Fruit fly (Drosophila melanogaster): Measurements from ENCODE around the gene CG12155.

Gene CG12155

dm6 chrX:7736593-7736992 lies 8.0 kb downstream of the CG12155 start, which contains the start of gene Tom40:
Tom40 (plus strand) TSS chrX:7736893.
- TF ChIP-seq CG14711 (tag; optimal IDR thresholded peaks at IDR 0.05) (no peak), pad (GFP tag; optimal IDR thresholded peaks at IDR 0.05) (no peak), cic (GFP tag; optimal IDR thresholded peaks at IDR 0.05) (no peak), ovo (GFP tag; optimal IDR thresholded peaks at IDR 0.05) (no peak), Crg-1 (GFP tag; optimal IDR thresholded peaks at IDR 0.05) (no peak), toe (GFP tag; optimal IDR thresholded peaks at IDR 0.05) (no peak), Mnt (GFP tag; optimal IDR thresholded peaks at IDR 0.05) (no peak), CG33017 (tag; optimal IDR thresholded peaks at IDR 0.05) (no peak), CG12768 (GFP tag; optimal IDR thresholded peaks at IDR 0.05) (no peak), bab1 (GFP tag; optimal IDR thresholded peaks at IDR 0.05) (no peak), CG1620 (GFP tag; optimal IDR thresholded peaks at IDR 0.05) (no peak), Hr96 (GFP tag; optimal IDR thresholded peaks at IDR 0.05) (no peak), Clk (GFP tag; optimal IDR thresholded peaks at IDR 0.05) (no peak), kay (GFP tag; ENCODE audit: borderline replicate concordance) (no peak), CG5204 (GFP tag; optimal IDR thresholded peaks at IDR 0.05) (no peak), cnc (optimal IDR thresholded peaks at IDR 0.05) (no peak), CG7101 (tag; optimal IDR thresholded peaks at IDR 0.05) (no peak), tj (GFP tag; optimal IDR thresholded peaks at IDR 0.05) (no peak), CG7045 (GFP tag; optimal IDR thresholded peaks at IDR 0.05) (no peak)

- TF ChIP-seq Mnt (GFP tag; optimal IDR thresholded peaks at IDR 0.05) (peak; percentile 54), pad (GFP tag; optimal IDR thresholded peaks at IDR 0.05) (no peak), CG33017 (tag; optimal IDR thresholded peaks at IDR 0.05) (no peak), Hr96 (GFP tag; optimal IDR thresholded peaks at IDR 0.05) (no peak), kay (GFP tag; ENCODE audit: borderline replicate concordance) (no peak), Crg-1 (GFP tag; optimal IDR thresholded peaks at IDR 0.05) (no peak), CG14711 (tag; optimal IDR thresholded peaks at IDR 0.05) (peak; percentile 17), toe (GFP tag; optimal IDR thresholded peaks at IDR 0.05) (no peak), tj (GFP tag; optimal IDR thresholded peaks at IDR 0.05) (no peak), cic (GFP tag; optimal IDR thresholded peaks at IDR 0.05) (no peak), CG7045 (GFP tag; optimal IDR thresholded peaks at IDR 0.05) (no peak), cnc (optimal IDR thresholded peaks at IDR 0.05) (no peak), bab1 (GFP tag; optimal IDR thresholded peaks at IDR 0.05) (peak; percentile 29), CG1620 (GFP tag; optimal IDR thresholded peaks at IDR 0.05) (no peak), Clk (GFP tag; optimal IDR thresholded peaks at IDR 0.05) (no peak), ovo (GFP tag; optimal IDR thresholded peaks at IDR 0.05) (no peak), CG12768 (GFP tag; optimal IDR thresholded peaks at IDR 0.05) (no peak), CG7101 (tag; optimal IDR thresholded peaks at IDR 0.05) (peak; percentile 20), CG5204 (GFP tag; optimal IDR thresholded peaks at IDR 0.05) (no peak), CG11617 (GFP tag; optimal IDR thresholded peaks at IDR 0.05) (no peak)
These were observed 8.7 kb downstream of the CG12155 start for dm6 chrX:7737156-7737771.

dm6 chrX:7744036-7744435 lies 15.5 kb downstream of the CG12155 start:
- TF ChIP-seq ovo (GFP tag; optimal IDR thresholded peaks at IDR 0.05) = no peak
- no peak for TF ChIP-seq cnc (optimal IDR thresholded peaks at IDR 0.05)
- TF ChIP-seq CG11617 (GFP tag; optimal IDR thresholded peaks at IDR 0.05) = no peak
- TF ChIP-seq tj (GFP tag; optimal IDR thresholded peaks at IDR 0.05) = no peak
- no peak for TF ChIP-seq CG33017 (tag; optimal IDR thresholded peaks at IDR 0.05)
- TF ChIP-seq Hr96 (GFP tag; optimal IDR thresholded peaks at IDR 0.05) = no peak
- TF ChIP-seq CG5204 (GFP tag; optimal IDR thresholded peaks at IDR 0.05) = no peak
- TF ChIP-seq Clk (GFP tag; optimal IDR thresholded peaks at IDR 0.05) = no peak
- TF ChIP-seq toe (GFP tag; optimal IDR thresholded peaks at IDR 0.05) = no peak
- no peak for TF ChIP-seq pad (GFP tag; optimal IDR thresholded peaks at IDR 0.05)
- no peak for TF ChIP-seq CG1620 (GFP tag; optimal IDR thresholded peaks at IDR 0.05)
- TF ChIP-seq CG7045 (GFP tag; optimal IDR thresholded peaks at IDR 0.05) = no peak
- no peak for TF ChIP-seq cic (GFP tag; optimal IDR thresholded peaks at IDR 0.05)
- no peak for TF ChIP-seq CG7101 (tag; optimal IDR thresholded peaks at IDR 0.05)
- no peak for TF ChIP-seq kay (GFP tag; ENCODE audit: borderline replicate concordance)
- no peak for TF ChIP-seq Mnt (GFP tag; optimal IDR thresholded peaks at IDR 0.05)
- no peak for TF ChIP-seq bab1 (GFP tag; optimal IDR thresholded peaks at IDR 0.05)

dm6 chrX:7746342-7746741 lies 17.8 kb downstream of the CG12155 start:
- TF ChIP-seq cnc (optimal IDR thresholded peaks at IDR 0.05) (no peak), CG1620 (GFP tag; optimal IDR thresholded peaks at IDR 0.05) (no peak), toe (GFP tag; optimal IDR thresholded peaks at IDR 0.05) (no peak), CG5204 (GFP tag; optimal IDR thresholded peaks at IDR 0.05) (no peak), CG12768 (GFP tag; optimal IDR thresholded peaks at IDR 0.05) (no peak), CG11617 (GFP tag; optimal IDR thresholded peaks at IDR 0.05) (no peak), pad (GFP tag; optimal IDR thresholded peaks at IDR 0.05) (no peak), tj (GFP tag; optimal IDR thresholded peaks at IDR 0.05) (no peak), cic (GFP tag; optimal IDR thresholded peaks at IDR 0.05) (no peak), CG7045 (GFP tag; optimal IDR thresholded peaks at IDR 0.05) (no peak), CG14711 (tag; optimal IDR thresholded peaks at IDR 0.05) (no peak), ovo (GFP tag; optimal IDR thresholded peaks at IDR 0.05) (no peak), CG7101 (tag; optimal IDR thresholded peaks at IDR 0.05) (no peak)

- TF ChIP-seq CG33017 (tag; optimal IDR thresholded peaks at IDR 0.05) (no peak), bab1 (GFP tag; optimal IDR thresholded peaks at IDR 0.05) (no peak), Mnt (GFP tag; optimal IDR thresholded peaks at IDR 0.05) (no peak), CG11617 (GFP tag; optimal IDR thresholded peaks at IDR 0.05) (no peak), Clk (GFP tag; optimal IDR thresholded peaks at IDR 0.05) (no peak), CG7101 (tag; optimal IDR thresholded peaks at IDR 0.05) (no peak), ovo (GFP tag; optimal IDR thresholded peaks at IDR 0.05) (no peak), CG5204 (GFP tag; optimal IDR thresholded peaks at IDR 0.05) (no peak), CG7045 (GFP tag; optimal IDR thresholded peaks at IDR 0.05) (no peak), Crg-1 (GFP tag; optimal IDR thresholded peaks at IDR 0.05) (no peak), toe (GFP tag; optimal IDR thresholded peaks at IDR 0.05) (no peak), tj (GFP tag; optimal IDR thresholded peaks at IDR 0.05) (no peak), pad (GFP tag; optimal IDR thresholded peaks at IDR 0.05) (no peak), CG14711 (tag; optimal IDR thresholded peaks at IDR 0.05) (no peak), kay (GFP tag; ENCODE audit: borderline replicate concordance) (no peak), cnc (optimal IDR thresholded peaks at IDR 0.05) (no peak), Hr96 (GFP tag; optimal IDR thresholded peaks at IDR 0.05) (no peak)
These were observed 36.1 kb downstream of the CG12155 start, which contains the start of gene Ir7a for dm6 chrX:7764682-7765081. Ir7a (plus strand) TSS chrX:7764982.

Measured in whole organism, adult.